Fruit fly (Drosophila melanogaster): ENCODE data around the gene TbCMF46.

- no peak for TF ChIP-seq CG8478 (optimal IDR thresholded peaks at IDR 0.05)
- TF ChIP-seq CTCF (optimal IDR thresholded peaks at IDR 0.05), result no peak
These were observed 3.3 kb downstream of the TbCMF46 start, which contains the start of gene CG4592 for dm6 chr2L:9921401-9921800.

All from S2 (cell line).